Fruit fly (Drosophila melanogaster) whole organism, embryonic: ENCODE results near the gene CG43137.
A peak's percentile ranks its signal among the peaks of the same experiment; 100 is the strongest.

Source experiments
- Abd-B ChIP-seq: fragments of 200-800 bp; sonication (Bioruptor generic); optimal IDR thresholded peaks from 2 replicates; lab custom pipeline; 2018; ENCODE audit warnings: missing biosample characterization, mild to moderate bottlenecking, missing genetic modification characterization, moderate library complexity
- Ada2b ChIP-seq: fragments of 200-800 bp; sonication (Bioruptor generic); IDR thresholded peaks from 2 replicates; pipeline ENCODE4 v1.3.6; 2022; ENCODE audit warnings: missing biosample characterization, missing genetic modification characterization
- Atf-2 ChIP-seq: fragments of 200-800 bp; sonication (Bioruptor generic); optimal IDR thresholded peaks from 2 replicates; lab custom pipeline; 2016; ENCODE audit warnings: missing biosample characterization, missing genetic modification characterization
- B-H1 ChIP-seq: fragments of 200-800 bp; sonication (Bioruptor generic); IDR thresholded peaks from 3 replicates; pipeline ENCODE4 v1.3.6; 2022; ENCODE audit warnings: missing biosample characterization, missing genetic modification characterization
- BEAF-32 ChIP-seq: fragments of 200-800 bp; sonication (Bioruptor generic); optimal IDR thresholded peaks from 3 replicates; lab custom pipeline; 2017; ENCODE audit warnings: missing biosample characterization, missing genetic modification characterization, mild to moderate bottlenecking, moderate library complexity, missing genetic modification reagents
- CG10147 ChIP-seq: fragments of 200-800 bp; sonication (Bioruptor generic); optimal IDR thresholded peaks from 2 replicates; lab custom pipeline; 2019; ENCODE audit warnings: missing biosample characterization, mild to moderate bottlenecking, missing genetic modification characterization, moderate library complexity
- CG10543 ChIP-seq: fragments of 200-800 bp; sonication (Bioruptor generic); optimal IDR thresholded peaks from 3 replicates; lab custom pipeline; 2017; ENCODE audit warnings: missing biosample characterization, mild to moderate bottlenecking, missing genetic modification characterization, moderate library complexity
- CG10654 ChIP-seq: fragments of 200-800 bp; sonication (Bioruptor generic); optimal IDR thresholded peaks from 2 replicates; lab custom pipeline; 2016; ENCODE audit warnings: missing biosample characterization, missing genetic modification characterization
- CG14441 ChIP-seq: fragments of 200-800 bp; sonication (Bioruptor generic); IDR thresholded peaks from 2 replicates; pipeline ENCODE4 v1.3.6; 2022; ENCODE audit warnings: missing biosample characterization, missing genetic modification characterization
- CG18011 ChIP-seq: fragments of 200-800 bp; sonication (Bioruptor generic); optimal IDR thresholded peaks from 2 replicates; lab custom pipeline; 2017; ENCODE audit warnings: missing biosample characterization, missing genetic modification characterization, mild to moderate bottlenecking, moderate library complexity, missing genotype
- CG18476 ChIP-seq: fragments of 200-800 bp; sonication (Bioruptor generic); optimal IDR thresholded peaks from 2 replicates; lab custom pipeline; 2016; ENCODE audit warnings: missing biosample characterization, mild to moderate bottlenecking, missing genetic modification characterization
- CG2129 ChIP-seq: fragments of 200-800 bp; sonication (Bioruptor generic); IDR thresholded peaks from 2 replicates; pipeline ENCODE4 v1.3.6; 2022; ENCODE audit warnings: missing biosample characterization, missing genetic modification characterization; ENCODE audit not compliant: partially characterized antibody
- CG2875 ChIP-seq: fragments of 200-800 bp; sonication (Bioruptor generic); optimal IDR thresholded peaks from 2 replicates; lab custom pipeline; 2017; ENCODE audit warnings: missing biosample characterization, mild to moderate bottlenecking, missing genetic modification characterization, missing genetic modification reagents
- CG32532 ChIP-seq: fragments of 200-800 bp; sonication (Bioruptor generic); IDR thresholded peaks from 2 replicates; pipeline ENCODE4 v1.3.6; 2022; ENCODE audit warnings: missing biosample characterization, missing genetic modification characterization
- CG34422 ChIP-seq: fragments of 200-800 bp; sonication (Bioruptor generic); IDR thresholded peaks from 3 replicates; pipeline ENCODE4 v1.3.6; 2022; ENCODE audit warnings: missing biosample characterization, missing genetic modification characterization
- CG3838 ChIP-seq: fragments of 200-800 bp; sonication (Bioruptor generic); optimal IDR thresholded peaks from 3 replicates; lab custom pipeline; 2016; ENCODE audit warnings: missing biosample characterization, missing genetic modification characterization
- CG3847 ChIP-seq: fragments of 200-800 bp; sonication (Bioruptor generic); IDR thresholded peaks from 2 replicates; pipeline ENCODE4 v1.3.6; 2022; ENCODE audit warnings: missing biosample characterization, missing genetic modification characterization
- CG3995 ChIP-seq: fragments of 200-800 bp; sonication (Bioruptor generic); optimal IDR thresholded peaks from 3 replicates; lab custom pipeline; 2016; ENCODE audit warnings: missing biosample characterization, missing genetic modification characterization
- CG4707 ChIP-seq: fragments of 200-800 bp; sonication (Bioruptor generic); optimal IDR thresholded peaks from 2 replicates; lab custom pipeline; 2018; ENCODE audit warnings: missing biosample characterization, mild to moderate bottlenecking, missing genetic modification characterization, moderate library complexity
- CG6175 ChIP-seq: fragments of 200-800 bp; sonication (Bioruptor generic); IDR thresholded peaks from 3 replicates; pipeline ENCODE4 v1.3.6; 2022; ENCODE audit warnings: missing biosample characterization, missing genetic modification characterization
- CG6254 ChIP-seq: fragments of 200-800 bp; sonication (Bioruptor generic); optimal IDR thresholded peaks from 3 replicates; lab custom pipeline; 2017; ENCODE audit warnings: mild to moderate bottlenecking, missing biosample characterization, missing genetic modification reagents, missing genetic modification characterization
- CG7987 ChIP-seq: fragments of 200-800 bp; sonication (Bioruptor generic); optimal IDR thresholded peaks from 2 replicates; lab custom pipeline; 2018; ENCODE audit warnings: missing biosample characterization, mild to moderate bottlenecking, missing genetic modification characterization, moderate library complexity
- CG8924 ChIP-seq: fragments of 200-800 bp; optimal IDR thresholded peaks from 3 replicates; lab custom pipeline; 2019; ENCODE audit warnings: missing biosample characterization, mild to moderate bottlenecking, missing genetic modification characterization, moderate library complexity
- CG9876 ChIP-seq: fragments of 200-800 bp; sonication (Bioruptor generic); optimal IDR thresholded peaks from 2 replicates; lab custom pipeline; 2016; ENCODE audit warnings: missing biosample characterization, missing genetic modification characterization
- D ChIP-seq, 2 experiments: fragments of 200-800 bp in 1 of 2; fragments of >200 bp in 1 of 2; sonication (Bioruptor generic) in 1 of 2; optimal IDR thresholded peaks; 2 replicates in 1 of 2; 3 replicates in 1 of 2; lab custom pipeline; 2017; ENCODE audit warnings: mild to moderate bottlenecking in 1 of 2, missing biosample characterization in 1 of 2, missing genetic modification characterization in 1 of 2, missing genetic modification reagents in 1 of 2
- Deaf1 ChIP-seq: fragments of 200-800 bp; optimal IDR thresholded peaks from 3 replicates; lab custom pipeline; 2019; ENCODE audit warnings: missing biosample characterization, mild to moderate bottlenecking, missing genetic modification characterization, moderate library complexity
- Dp ChIP-seq: fragments of 200-800 bp; sonication (Bioruptor generic); optimal IDR thresholded peaks from 2 replicates; lab custom pipeline; 2018; ENCODE audit warnings: missing biosample characterization, mild to moderate bottlenecking, missing genetic modification characterization, moderate library complexity
- Ets65A ChIP-seq: fragments of 200-800 bp; sonication (Bioruptor generic); peaks from one replicate; lab custom pipeline; 2016; ENCODE audit warnings: missing biosample characterization, missing genetic modification characterization
- Fer2 ChIP-seq: fragments of 200-800 bp; sonication (Bioruptor generic); optimal IDR thresholded peaks from 2 replicates; lab custom pipeline; 2018; ENCODE audit warnings: missing biosample characterization, mild to moderate bottlenecking, missing genetic modification characterization, moderate library complexity
- GATAe ChIP-seq: fragments of 200-800 bp; sonication (Bioruptor generic); conservative IDR thresholded peaks from 2 replicates; pipeline ENCODE4 v1.3.6; 2022; ENCODE audit warnings: missing biosample characterization, missing genetic modification characterization
- Gsc ChIP-seq: fragments of 200-800 bp; sonication (Bioruptor generic); IDR thresholded peaks from 2 replicates; pipeline ENCODE4 v1.3.6; 2022; ENCODE audit warnings: missing biosample characterization, missing genetic modification characterization
- HLH4C ChIP-seq: fragments of 200-800 bp; sonication (Bioruptor generic); IDR thresholded peaks from 3 replicates; pipeline ENCODE4 v1.3.6; 2022; ENCODE audit warnings: missing biosample characterization, missing genetic modification characterization; ENCODE audit not compliant: partially characterized antibody
- Hmr ChIP-seq: fragments of 200-800 bp; sonication (Bioruptor generic); optimal IDR thresholded peaks from 3 replicates; lab custom pipeline; 2017; ENCODE audit warnings: mild to moderate bottlenecking, missing biosample characterization, missing genetic modification reagents, missing genetic modification characterization
- Hmx ChIP-seq: fragments of 200-800 bp; sonication (Bioruptor generic); optimal IDR thresholded peaks from 2 replicates; lab custom pipeline; 2016; ENCODE audit warnings: missing biosample characterization, missing genetic modification characterization
- Jarid2 ChIP-seq: fragments of 200-800 bp; sonication (Bioruptor generic); optimal IDR thresholded peaks from 3 replicates; lab custom pipeline; 2017; ENCODE audit warnings: mild to moderate bottlenecking, missing biosample characterization, missing genetic modification reagents, missing genetic modification characterization
- Kr ChIP-seq: fragments of 200-800 bp; sonication (Bioruptor generic); optimal IDR thresholded peaks from 2 replicates; lab custom pipeline; 2017; ENCODE audit warnings: missing biosample characterization, mild to moderate bottlenecking, missing genetic modification characterization
- Side ChIP-seq: fragments of 200-800 bp; sonication (Bioruptor generic); optimal IDR thresholded peaks from 2 replicates; lab custom pipeline; 2016; ENCODE audit warnings: missing biosample characterization, missing genetic modification characterization
- Vsx1 ChIP-seq: fragments of 200-800 bp; sonication (Bioruptor generic); optimal IDR thresholded peaks from 2 replicates; lab custom pipeline; 2017; ENCODE audit warnings: missing biosample characterization, mild to moderate bottlenecking, missing genetic modification characterization, missing genetic modification reagents
- aop ChIP-seq: fragments of 200-800 bp; sonication (Bioruptor generic); IDR thresholded peaks from 2 replicates; pipeline ENCODE4 v1.3.6; 2022; ENCODE audit warnings: missing biosample characterization, missing genetic modification characterization
- croc ChIP-seq: fragments of 200-800 bp; sonication (Bioruptor generic); conservative IDR thresholded peaks from 3 replicates; pipeline ENCODE4 v1.3.6; 2022; ENCODE audit warnings: missing biosample characterization, missing genetic modification characterization
- ems ChIP-seq: fragments of 200-800 bp; sonication (Bioruptor generic); optimal IDR thresholded peaks from 3 replicates; lab custom pipeline; 2016; ENCODE audit warnings: missing biosample characterization, missing genetic modification characterization
- en ChIP-seq: fragments of 200-800 bp; sonication (Bioruptor generic); optimal IDR thresholded peaks from 2 replicates; lab custom pipeline; 2016; ENCODE audit warnings: missing biosample characterization, missing genetic modification characterization
- gsb-n ChIP-seq: fragments of 200-800 bp; sonication (Bioruptor generic); optimal IDR thresholded peaks from 3 replicates; lab custom pipeline; 2018; ENCODE audit warnings: missing biosample characterization, mild to moderate bottlenecking, missing genetic modification characterization
- luna ChIP-seq: fragments of 200-800 bp; sonication (Bioruptor generic); optimal IDR thresholded peaks from 2 replicates; lab custom pipeline; 2016; ENCODE audit warnings: missing biosample characterization, missing genetic modification characterization
- nau ChIP-seq: fragments of 200-800 bp; sonication (Bioruptor generic); optimal IDR thresholded peaks from 3 replicates; lab custom pipeline; 2017; ENCODE audit warnings: missing biosample characterization, mild to moderate bottlenecking, missing genetic modification characterization, missing genetic modification reagents
- nmo ChIP-seq: fragments of 200-800 bp; sonication (Bioruptor generic); optimal IDR thresholded peaks from 2 replicates; lab custom pipeline; 2018; ENCODE audit warnings: missing biosample characterization, mild to moderate bottlenecking, missing genetic modification characterization, moderate library complexity
- pfk ChIP-seq: fragments of 200-800 bp; sonication (Bioruptor generic); optimal IDR thresholded peaks from 2 replicates; lab custom pipeline; 2018; ENCODE audit warnings: missing biosample characterization, mild to moderate bottlenecking, missing genetic modification characterization, moderate library complexity
- pnt ChIP-seq: fragments of 200-800 bp; sonication (Bioruptor generic); optimal IDR thresholded peaks from 3 replicates; lab custom pipeline; 2016; ENCODE audit warnings: missing biosample characterization, missing genetic modification characterization
- sim ChIP-seq: fragments of 200-800 bp; sonication (Bioruptor generic); IDR thresholded peaks from 2 replicates; pipeline ENCODE4 v1.3.6; 2022; ENCODE audit warnings: missing biosample characterization, missing genetic modification characterization
- sob ChIP-seq: fragments of 200-800 bp; sonication (Bioruptor generic); IDR thresholded peaks from 2 replicates; pipeline ENCODE4 v1.3.6; 2022; ENCODE audit warnings: missing biosample characterization, missing genetic modification characterization
- usp ChIP-seq: fragments of >200 bp; optimal IDR thresholded peaks from 2 replicates; lab custom pipeline; 2017; ENCODE audit warnings: missing biosample characterization, missing genetic modification characterization

Gene CG43137

dm6 chrX:5883394-5883793, 18.4 kb upstream of the CG43137 start (continued):
- TF ChIP-seq CG18011 (no peak), sob (GFP tag; lab: Robert Waterston, UW) (peak; percentile 57), BEAF-32 (GFP tag; lab: Kevin White, UChicago) (peak; percentile 24), Deaf1 (tag; lab: Kevin White, UChicago) (no peak), CG10543 (GFP tag; lab: Kevin White, UChicago) (no peak), aop (GFP tag; lab: Robert Waterston, UW) (no peak), Vsx1 (GFP tag; lab: Kevin White, UChicago) (no peak), B-H1 (GFP tag; lab: Robert Waterston, UW) (no peak), en (GFP tag; lab: Kevin White, UChicago) (peak; percentile 11), CG3995 (no peak), pfk (GFP tag; lab: Kevin White, UChicago) (no peak), Atf-2 (no peak), CG6254 (GFP tag; lab: Kevin White, UChicago) (no peak), Side (GFP tag; lab: Kevin White, UChicago) (peak; percentile 12), luna (GFP tag; lab: Kevin White, UChicago) (no peak), ems (GFP tag; lab: Kevin White, UChicago) (peak; percentile 13), GATAe (GFP tag; lab: Robert Waterston, UW) (no peak), CG32532 (peak; percentile 71), CG9876 (GFP tag; lab: Kevin White, UChicago) (peak; percentile 0), CG7987 (GFP tag; lab: Kevin White, UChicago) (no peak), nau (GFP tag; lab: Kevin White, UChicago) (no peak), pnt (peak; percentile 45), CG34422 (GFP tag; lab: Robert Waterston, UW) (0 out of 3 replicates have a peak, but pooled peaks have one; percentile 18), Dp (GFP tag; lab: Kevin White, UChicago) (peak; percentile 84), Hmr (GFP tag; lab: Kevin White, UChicago) (peak; percentile 58), CG3838 (GFP tag; lab: Kevin White, UChicago) (no peak), CG8924 (tag; lab: Kevin White, UChicago) (no peak), croc (GFP tag; lab: Robert Waterston, UW) (peak; percentile 25; the same call in 1 of the 3 replicates), HLH4C (GFP tag; lab: Robert Waterston, UW) (no peak), sim (no peak), CG10147 (no peak), D (optimal IDR thresholded peaks at IDR 0.05; lab: Kevin White, UChicago) (no peak), D (GFP tag; optimal IDR thresholded peaks at IDR 0.05; lab: Kevin White, UChicago) (no peak), CG2875 (GFP tag; lab: Kevin White, UChicago) (no peak), CG10654 (peak; percentile 14), Jarid2 (GFP tag; lab: Kevin White, UChicago) (no peak), Ada2b (GFP tag; lab: Robert Waterston, UW) (peak; percentile 37; the same call in 1 of the 2 replicates), gsb-n (tag; lab: Kevin White, UChicago) (no peak), CG4707 (GFP tag; lab: Kevin White, UChicago) (no peak), Ets65A (GFP tag; lab: Kevin White, UChicago) (peak; percentile 94), CG6175 (GFP tag; lab: Robert Waterston, UW) (no peak), CG3847 (peak; percentile 69), Hmx (GFP tag; lab: Kevin White, UChicago) (no peak), CG14441 (0 out of 2 replicates have a peak, but pooled peaks have one; percentile 46), Abd-B (GFP tag; lab: Kevin White, UChicago) (peak; percentile 2), nmo (peak; percentile 36), CG18476 (GFP tag; lab: Kevin White, UChicago) (no peak), usp (no peak), CG2129 (no peak), Gsc (no peak), Fer2 (tag; lab: Kevin White, UChicago) (no peak), Kr (GFP tag; lab: Kevin White, UChicago) (no peak)
